Fruit fly (Drosophila melanogaster): ENCODE results near the gene CecC.

CecC gene

DNA sequence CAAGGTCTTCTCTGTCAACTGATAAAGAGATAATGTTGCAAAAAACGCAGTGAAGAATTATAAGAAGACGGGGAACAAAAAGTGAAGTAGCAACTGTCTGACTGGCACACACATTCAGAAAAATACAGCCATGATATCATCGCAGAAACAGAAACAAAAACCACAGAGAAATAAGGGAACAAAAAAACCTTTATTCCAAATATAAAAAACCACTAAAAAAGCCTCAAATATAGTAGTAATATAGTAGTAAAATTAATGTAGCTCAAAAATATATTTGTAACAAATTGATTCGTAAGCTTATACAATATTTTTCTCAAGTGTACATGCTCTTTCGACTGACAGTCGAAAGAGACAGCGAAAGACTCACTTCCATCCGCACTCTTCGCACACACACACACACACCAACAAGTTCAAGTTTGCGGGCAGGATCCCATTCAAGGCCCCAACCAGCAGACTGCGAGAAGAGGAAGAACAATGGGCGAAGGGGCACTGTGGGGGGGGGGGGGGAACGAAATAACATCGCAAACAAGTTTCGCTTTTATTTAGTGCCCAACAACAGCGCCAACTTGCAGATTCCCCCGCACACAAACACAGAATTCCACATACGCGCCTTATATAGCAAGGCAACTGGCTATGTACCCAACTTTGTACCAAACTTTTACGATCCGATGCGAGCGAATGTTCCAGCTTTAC, 42.2 kb downstream of the CecC start:
- peak; percentile 69 for TF ChIP-seq CG4496 (GFP tag; IDR thresholded peaks at IDR 0.05)
- TF ChIP-seq CG8159 (tag; optimal IDR thresholded peaks at IDR 0.05), result peak; percentile 90
- TF ChIP-seq CG34367 (tag; optimal IDR thresholded peaks at IDR 0.05), result peak; percentile 82
- peak; percentile 91 for TF ChIP-seq CG15710 (tag; optimal IDR thresholded peaks at IDR 0.05)
- TF ChIP-seq CG9948 (tag; optimal IDR thresholded peaks at IDR 0.05), result peak; percentile 82
- peak; percentile 37; the same call in 1 of the 2 replicates for TF ChIP-seq CG32121 (GFP tag; IDR thresholded peaks at IDR 0.05)
- TF ChIP-seq Pif1A (GFP tag; optimal IDR thresholded peaks at IDR 0.05), result peak; percentile 63
- TF ChIP-seq D1 (tag; optimal IDR thresholded peaks at IDR 0.05), result peak; percentile 42
- TF ChIP-seq CG17806 (tag; optimal IDR thresholded peaks at IDR 0.05), result peak; percentile 85
- TF ChIP-seq CG13204 (GFP tag; optimal IDR thresholded peaks at IDR 0.05), result peak; percentile 60
- no peak for TF ChIP-seq CG10348 (GFP tag; IDR thresholded peaks at IDR 0.05)
- TF ChIP-seq fd96Ca (GFP tag; IDR thresholded peaks at IDR 0.05), result no peak
- TF ChIP-seq rn (GFP tag; IDR thresholded peaks at IDR 0.05), result peak; percentile 67
- TF ChIP-seq gl (tag; optimal IDR thresholded peaks at IDR 0.05), result no peak
- peak; percentile 84 for TF ChIP-seq Pif1B (GFP tag; optimal IDR thresholded peaks at IDR 0.05)
- no peak for TF ChIP-seq Ets98B (GFP tag; IDR thresholded peaks at IDR 0.05)
- peak; percentile 65 for TF ChIP-seq CG14655 (GFP tag; optimal IDR thresholded peaks at IDR 0.05)
- peak; percentile 56 for TF ChIP-seq EcR (GFP tag; optimal IDR thresholded peaks at IDR 0.05)
- peak; percentile 64 for TF ChIP-seq CG12605 (GFP tag; IDR thresholded peaks at IDR 0.05)
- TF ChIP-seq CG8301 (tag; optimal IDR thresholded peaks at IDR 0.05), result peak; percentile 18
- peak; percentile 87 for TF ChIP-seq Snoo (tag; optimal IDR thresholded peaks at IDR 0.05)

- no peak for TF ChIP-seq Ets98B (GFP tag; IDR thresholded peaks at IDR 0.05)
- peak; percentile 95 for TF ChIP-seq CG34367 (tag; optimal IDR thresholded peaks at IDR 0.05)
- TF ChIP-seq fd96Ca (GFP tag; IDR thresholded peaks at IDR 0.05), result peak; percentile 82
- no peak for TF ChIP-seq CG10348 (GFP tag; IDR thresholded peaks at IDR 0.05)
- peak; percentile 86 for TF ChIP-seq Snoo (tag; optimal IDR thresholded peaks at IDR 0.05)
- TF ChIP-seq CG12605 (GFP tag; IDR thresholded peaks at IDR 0.05), result peak; percentile 75
- peak; percentile 96 for TF ChIP-seq CG8159 (tag; optimal IDR thresholded peaks at IDR 0.05)
- peak; percentile 45; the same call in 1 of the 2 replicates for TF ChIP-seq CG32121 (GFP tag; IDR thresholded peaks at IDR 0.05)
- peak; percentile 58 for TF ChIP-seq CG13204 (GFP tag; optimal IDR thresholded peaks at IDR 0.05)
- TF ChIP-seq EcR (GFP tag; optimal IDR thresholded peaks at IDR 0.05), result no peak
- TF ChIP-seq Pif1A (GFP tag; optimal IDR thresholded peaks at IDR 0.05), result peak; percentile 95
- TF ChIP-seq CG14655 (GFP tag; optimal IDR thresholded peaks at IDR 0.05), result peak; percentile 85
- peak; percentile 78 for TF ChIP-seq CG8301 (tag; optimal IDR thresholded peaks at IDR 0.05)
- peak; percentile 63 for TF ChIP-seq D1 (tag; optimal IDR thresholded peaks at IDR 0.05)
- peak; percentile 95 for TF ChIP-seq CG15710 (tag; optimal IDR thresholded peaks at IDR 0.05)
- TF ChIP-seq gl (tag; optimal IDR thresholded peaks at IDR 0.05), result peak; percentile 90
- no peak for TF ChIP-seq rn (GFP tag; IDR thresholded peaks at IDR 0.05)
- TF ChIP-seq Pif1B (GFP tag; optimal IDR thresholded peaks at IDR 0.05), result peak; percentile 96
- TF ChIP-seq CG17806 (tag; optimal IDR thresholded peaks at IDR 0.05), result peak; percentile 95
- peak; percentile 85 for TF ChIP-seq CG4496 (GFP tag; IDR thresholded peaks at IDR 0.05)
- TF ChIP-seq CG9948 (tag; optimal IDR thresholded peaks at IDR 0.05), result peak; percentile 96
These were observed 42.7 kb downstream of the CecC start for dm6 chr3R:30258991-30259351.

DNA sequence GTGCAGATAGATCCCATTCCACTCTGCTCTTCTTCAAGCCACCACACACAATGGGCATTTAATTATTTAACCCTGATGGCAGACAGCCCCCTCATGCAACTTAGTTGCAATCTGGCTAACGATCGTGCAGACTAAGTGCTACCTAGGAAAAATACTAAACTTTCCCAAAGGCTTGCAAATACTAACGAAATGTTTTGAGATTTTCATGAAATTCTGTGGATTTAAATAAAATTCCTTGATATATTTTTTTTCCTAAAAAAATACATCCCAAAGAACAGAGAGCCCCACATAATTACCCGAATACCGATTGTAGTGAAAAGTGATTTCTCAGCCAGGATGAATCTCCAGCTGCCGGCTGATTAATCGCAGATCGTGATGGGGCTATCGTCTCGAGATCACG, 43.3 kb downstream of the CecC start:
- no peak for TF ChIP-seq rn (GFP tag; IDR thresholded peaks at IDR 0.05)
- peak; percentile 87 for TF ChIP-seq CG8159 (tag; optimal IDR thresholded peaks at IDR 0.05)
- TF ChIP-seq Ets98B (GFP tag; IDR thresholded peaks at IDR 0.05), result no peak
- TF ChIP-seq gl (tag; optimal IDR thresholded peaks at IDR 0.05), result peak; percentile 75
- no peak for TF ChIP-seq CG10348 (GFP tag; IDR thresholded peaks at IDR 0.05)
- TF ChIP-seq CG32121 (GFP tag; IDR thresholded peaks at IDR 0.05), result no peak
- TF ChIP-seq Pif1B (GFP tag; optimal IDR thresholded peaks at IDR 0.05), result peak; percentile 22
- TF ChIP-seq CG13204 (GFP tag; optimal IDR thresholded peaks at IDR 0.05), result peak; percentile 25
- TF ChIP-seq Pif1A (GFP tag; optimal IDR thresholded peaks at IDR 0.05), result peak; percentile 34
- peak; percentile 82 for TF ChIP-seq CG9948 (tag; optimal IDR thresholded peaks at IDR 0.05)
- TF ChIP-seq CG34367 (tag; optimal IDR thresholded peaks at IDR 0.05), result peak; percentile 80
- no peak for TF ChIP-seq CG12605 (GFP tag; IDR thresholded peaks at IDR 0.05)
- TF ChIP-seq CG17806 (tag; optimal IDR thresholded peaks at IDR 0.05), result peak; percentile 88
- TF ChIP-seq CG8301 (tag; optimal IDR thresholded peaks at IDR 0.05), result no peak
- no peak for TF ChIP-seq Snoo (tag; optimal IDR thresholded peaks at IDR 0.05)
- peak; percentile 59; the same call in 2 of the 3 replicates for TF ChIP-seq CG4496 (GFP tag; IDR thresholded peaks at IDR 0.05)
- TF ChIP-seq CG15710 (tag; optimal IDR thresholded peaks at IDR 0.05), result peak; percentile 79
- TF ChIP-seq D1 (tag; optimal IDR thresholded peaks at IDR 0.05), result peak; percentile 75
- TF ChIP-seq EcR (GFP tag; optimal IDR thresholded peaks at IDR 0.05), result no peak
- TF ChIP-seq fd96Ca (GFP tag; IDR thresholded peaks at IDR 0.05), result no peak; the same call in 2 of the 3 replicates
- TF ChIP-seq CG14655 (GFP tag; optimal IDR thresholded peaks at IDR 0.05), result no peak

- TF ChIP-seq Pif1B (GFP tag; optimal IDR thresholded peaks at IDR 0.05) (peak; percentile 93), CG9948 (tag; optimal IDR thresholded peaks at IDR 0.05) (peak; percentile 98), CG8301 (tag; optimal IDR thresholded peaks at IDR 0.05) (peak; percentile 81), Pif1A (GFP tag; optimal IDR thresholded peaks at IDR 0.05) (peak; percentile 88), Snoo (tag; optimal IDR thresholded peaks at IDR 0.05) (peak; percentile 91), D1 (tag; optimal IDR thresholded peaks at IDR 0.05) (peak; percentile 96), EcR (GFP tag; optimal IDR thresholded peaks at IDR 0.05) (peak; percentile 73), CG34367 (tag; optimal IDR thresholded peaks at IDR 0.05) (peak; percentile 97), CG8159 (tag; optimal IDR thresholded peaks at IDR 0.05) (peak; percentile 98), CG13204 (GFP tag; optimal IDR thresholded peaks at IDR 0.05) (peak; percentile 96), CG14655 (GFP tag; optimal IDR thresholded peaks at IDR 0.05) (peak; percentile 91), CG4496 (GFP tag; IDR thresholded peaks at IDR 0.05) (peak; percentile 85), Ets98B (GFP tag; IDR thresholded peaks at IDR 0.05) (peak; percentile 40; the same call in 1 of the 2 replicates), CG32121 (GFP tag; IDR thresholded peaks at IDR 0.05) (no peak), CG17806 (tag; optimal IDR thresholded peaks at IDR 0.05) (peak; percentile 98), rn (GFP tag; IDR thresholded peaks at IDR 0.05) (0 out of 2 replicates have a peak, but pooled peaks have one; percentile 24), gl (tag; optimal IDR thresholded peaks at IDR 0.05) (peak; percentile 96), fd96Ca (GFP tag; IDR thresholded peaks at IDR 0.05) (peak; percentile 86), CG12605 (GFP tag; IDR thresholded peaks at IDR 0.05) (peak; percentile 90), CG15710 (tag; optimal IDR thresholded peaks at IDR 0.05) (peak; percentile 98), CG10348 (GFP tag; IDR thresholded peaks at IDR 0.05) (no peak)
These were observed 45.6 kb downstream of the CecC start for dm6 chr3R:30261838-30262237.
